Worm (Caenorhabditis elegans) whole organism, L1 larva: ENCODE results near the gene T01B7.5.

Experiments used
- aly-2 ChIP-seq: fragments of 150-350 bp; optimal IDR thresholded peaks from 2 replicates; lab custom pipeline; 2014; ENCODE audit warnings: missing biosample characterization, missing genetic modification characterization
- efl-1 ChIP-seq, 4 experiments: fragments of 150-350 bp; optimal IDR thresholded peaks in 3 of 4; peaks in 1 of 4; 1 replicate in 1 of 4; 2 replicates in 3 of 4; lab custom pipeline; 2014; ENCODE audit warnings: missing biosample characterization in 2 of 4, missing genetic modification characterization in 2 of 4, missing genetic modification reagents in 2 of 4
- fos-1 ChIP-seq: fragments of 150-350 bp; optimal IDR thresholded peaks from 2 replicates; lab custom pipeline; 2014; ENCODE audit warnings: missing biosample characterization, missing genetic modification characterization
- mab-9 ChIP-seq: fragments of 200-800 bp; sonication (Bioruptor generic); IDR thresholded peaks from 2 replicates; pipeline ENCODE4 v1.3.6; 2022; ENCODE audit warnings: missing genetic modification reagents, missing genetic modification characterization, missing compliant biosample characterization
- mdl-1 ChIP-seq, 2 experiments: fragments of 150-350 bp; optimal IDR thresholded peaks; 2 replicates each; lab custom pipeline; 2014 to 2017; ENCODE audit warnings: missing biosample characterization in 2 of 2, missing genetic modification characterization in 2 of 2, inconsistent platforms in 1 of 2
- snpc-4 ChIP-seq: fragments of 150-350 bp; optimal IDR thresholded peaks from 2 replicates; lab custom pipeline; 2014; ENCODE audit warnings: missing biosample characterization, missing genetic modification characterization
- unc-62 ChIP-seq: fragments of 150-350 bp; optimal IDR thresholded peaks from 2 replicates; lab custom pipeline; 2014; ENCODE audit warnings: missing biosample characterization, missing genetic modification reagents, missing genetic modification characterization
- ztf-11 ChIP-seq, 2 experiments: sonication (generic microtip); optimal IDR thresholded peaks; 2 replicates each; lab custom pipeline; 2016 to 2017; ENCODE audit warnings: missing genetic modification characterization in 2 of 2, missing biosample characterization in 1 of 2, missing compliant biosample characterization in 1 of 2
- ztf-4 ChIP-seq: fragments of 150-350 bp; optimal IDR thresholded peaks from 2 replicates; lab custom pipeline; 2014; ENCODE audit warnings: missing biosample characterization, missing genetic modification characterization

- TF ChIP-seq ztf-4 (tag; lab: Kevin White, UChicago) (no peak), mdl-1 (tag; optimal IDR thresholded peaks at IDR 0.05; lab: Kevin White, UChicago) (no peak), unc-62 (GFP tag; lab: Kevin White, UChicago) (no peak), fos-1 (no peak), snpc-4 (tag; lab: Kevin White, UChicago) (no peak), mab-9 (GFP tag; lab: Robert Waterston, UW) (no peak), efl-1 (optimal IDR thresholded peaks at IDR 0.05; lab: Kevin White, UChicago) (no peak), efl-1 (GFP tag; optimal IDR thresholded peaks at IDR 0.05 in 1 of 2; lab: Kevin White, UChicago) (peak in 1 of 2 experiments; percentile 44), ztf-11 (tag; optimal IDR thresholded peaks at IDR 0.05; lab: Kevin White, UChicago) (no peak), aly-2 (tag; lab: Kevin White, UChicago) (no peak)
Observed at ce11 chrII:8763367-8763766, 46.7 kb downstream of the T01B7.5 start.
